2 fruit fly cellular contexts compared by ENCODE assay signal in genomic region chrX:8437285-8438110, dm6.
TF ChIP-seq lines count a peak whose summit lies in the region.

Gene Miga (minus strand): TSS chrX:8437820.

TF ChIP-seq in whole organism, embryonic, 481 proteins besides CTCF, POLR2A, EP300 and RAD21 (continued from another document):
- peak; percentile 23 for TF ChIP-seq CG8924 (tag; optimal IDR thresholded peaks at IDR 0.05; lab: Kevin White, UChicago)
- TF ChIP-seq chn (GFP tag; optimal IDR thresholded peaks at IDR 0.05; lab: Kevin White, UChicago): no peak
- peak; percentile 72 for TF ChIP-seq pros (GFP tag; optimal IDR thresholded peaks at IDR 0.05; lab: Kevin White, UChicago)
- no peak for TF ChIP-seq CG18011 (GFP tag; optimal IDR thresholded peaks at IDR 0.05; lab: Kevin White, UChicago)
- TF ChIP-seq crol (GFP tag; IDR thresholded peaks at IDR 0.05; lab: Robert Waterston, UW): peak; percentile 68
- no peak for TF ChIP-seq CG13296 (GFP tag; optimal IDR thresholded peaks at IDR 0.05; lab: Kevin White, UChicago)
- no peak for TF ChIP-seq Dp (GFP tag; optimal IDR thresholded peaks at IDR 0.05; lab: Kevin White, UChicago)
- peak; percentile 32; the same call in 1 of the 3 replicates for TF ChIP-seq Opbp (GFP tag; IDR thresholded peaks at IDR 0.05; lab: Robert Waterston, UW; ENCODE audit: partially characterized antibody)
- TF ChIP-seq kni (GFP tag; optimal IDR thresholded peaks at IDR 0.05; lab: Kevin White, UChicago): peak; percentile 60
- TF ChIP-seq crp (GFP tag; optimal IDR thresholded peaks at IDR 0.05; lab: Kevin White, UChicago): no peak
- no peak for TF ChIP-seq CG9797 (GFP tag; optimal IDR thresholded peaks at IDR 0.05; lab: Kevin White, UChicago)
- TF ChIP-seq CG4282 (GFP tag; optimal IDR thresholded peaks at IDR 0.05; lab: Kevin White, UChicago): no peak
- TF ChIP-seq CG6175 (GFP tag; IDR thresholded peaks at IDR 0.05; lab: Robert Waterston, UW): no peak
- TF ChIP-seq nau (GFP tag; optimal IDR thresholded peaks at IDR 0.05; lab: Kevin White, UChicago): no peak
- no peak for TF ChIP-seq CG11398 (GFP tag; optimal IDR thresholded peaks at IDR 0.05; lab: Kevin White, UChicago)
- no peak for TF ChIP-seq CG10654 (GFP tag; optimal IDR thresholded peaks at IDR 0.05; lab: Kevin White, UChicago)
- peak; percentile 30 for TF ChIP-seq CG1832 (GFP tag; optimal IDR thresholded peaks at IDR 0.05; lab: Kevin White, UChicago)
- TF ChIP-seq Max (GFP tag; optimal IDR thresholded peaks at IDR 0.05; lab: Kevin White, UChicago): no peak
- no peak for TF ChIP-seq gsb (GFP tag; IDR thresholded peaks at IDR 0.05; lab: Robert Waterston, UW)
- TF ChIP-seq CG12071 (GFP tag; optimal IDR thresholded peaks at IDR 0.05; lab: Kevin White, UChicago): no peak
- TF ChIP-seq Kr (GFP tag; optimal IDR thresholded peaks at IDR 0.05; lab: Kevin White, UChicago): peak; percentile 18
- TF ChIP-seq oc (tag; optimal IDR thresholded peaks at IDR 0.05; lab: Kevin White, UChicago): peak; percentile 46
- peak; percentile 84 for TF ChIP-seq zen (tag; optimal IDR thresholded peaks at IDR 0.05; lab: Kevin White, UChicago)
- no peak for TF ChIP-seq GATAe (GFP tag; conservative IDR thresholded peaks at IDR 0.05; lab: Robert Waterston, UW)
- no peak for TF ChIP-seq dmrt99B (tag; optimal IDR thresholded peaks at IDR 0.05; lab: Kevin White, UChicago)
- peak in 1 of 2 experiments; percentile 55 for TF ChIP-seq tll (GFP tag; optimal IDR thresholded peaks at IDR 0.05; lab: Kevin White, UChicago)
- TF ChIP-seq Atf6 (GFP tag; IDR thresholded peaks at IDR 0.05; lab: Robert Waterston, UW): no peak
- TF ChIP-seq BtbVII (GFP tag; optimal IDR thresholded peaks at IDR 0.05; lab: Kevin White, UChicago): no peak
- peak; percentile 33 for TF ChIP-seq gsb-n (tag; optimal IDR thresholded peaks at IDR 0.05; lab: Kevin White, UChicago)
- TF ChIP-seq Med (GFP tag; lab: Kevin White, UChicago): peak; percentile 58
- TF ChIP-seq CG15479 (GFP tag; optimal IDR thresholded peaks at IDR 0.05; lab: Kevin White, UChicago): peak; percentile 90
- TF ChIP-seq CG7786 (GFP tag; optimal IDR thresholded peaks at IDR 0.05; lab: Kevin White, UChicago): no peak
- peak; percentile 42; the same call in 1 of the 2 replicates for TF ChIP-seq rib (GFP tag; IDR thresholded peaks at IDR 0.05; lab: Robert Waterston, UW)
- TF ChIP-seq gcm (GFP tag; optimal IDR thresholded peaks at IDR 0.05; lab: Kevin White, UChicago): peak; percentile 47
- TF ChIP-seq Blimp-1 (GFP tag; optimal IDR thresholded peaks at IDR 0.05; lab: Kevin White, UChicago): peak; percentile 91
- no peak for TF ChIP-seq sim (GFP tag; IDR thresholded peaks at IDR 0.05; lab: Robert Waterston, UW)
- TF ChIP-seq CG33213 (GFP tag; optimal IDR thresholded peaks at IDR 0.05; lab: Kevin White, UChicago): no peak
- no peak for TF ChIP-seq jumu (GFP tag; optimal IDR thresholded peaks at IDR 0.05; lab: Kevin White, UChicago)
- peak; percentile 21 for TF ChIP-seq D (optimal IDR thresholded peaks at IDR 0.05; lab: Kevin White, UChicago)
- no peak for TF ChIP-seq D (GFP tag; optimal IDR thresholded peaks at IDR 0.05; lab: Kevin White, UChicago)
- no peak for TF ChIP-seq tgo (GFP tag; IDR thresholded peaks at IDR 0.05; lab: Robert Waterston, UW)
- no peak for TF ChIP-seq Sox102F (GFP tag; optimal IDR thresholded peaks at IDR 0.05; lab: Kevin White, UChicago)
- TF ChIP-seq otp (GFP tag; IDR thresholded peaks at IDR 0.05; lab: Robert Waterston, UW): 0 out of 3 replicates have a peak, but pooled peaks have one; percentile 5
- TF ChIP-seq CG17328 (GFP tag; IDR thresholded peaks at IDR 0.05; lab: Robert Waterston, UW): no peak
- no peak for TF ChIP-seq CG14014 (GFP tag; IDR thresholded peaks at IDR 0.05; lab: Robert Waterston, UW)
- TF ChIP-seq cg (GFP tag; optimal IDR thresholded peaks at IDR 0.05; lab: Kevin White, UChicago): peak; percentile 75
- peak in 1 of 2 experiments; percentile 12 for TF ChIP-seq Eip74EF (GFP tag; optimal IDR thresholded peaks at IDR 0.05; lab: Kevin White, UChicago)
- no peak for TF ChIP-seq CG16863 (GFP tag; optimal IDR thresholded peaks at IDR 0.05; lab: Kevin White, UChicago)
- TF ChIP-seq CG12236 (GFP tag; optimal IDR thresholded peaks at IDR 0.05; lab: Kevin White, UChicago): no peak
- TF ChIP-seq CG4404 (GFP tag; IDR thresholded peaks at IDR 0.05; lab: Robert Waterston, UW): no peak
- TF ChIP-seq onecut (GFP tag; IDR thresholded peaks at IDR 0.05; lab: Robert Waterston, UW): no peak
- no peak for TF ChIP-seq gce (GFP tag; IDR thresholded peaks at IDR 0.05; lab: Robert Waterston, UW)
- TF ChIP-seq nerfin-1 (tag; optimal IDR thresholded peaks at IDR 0.05; lab: Kevin White, UChicago): no peak
- TF ChIP-seq so (GFP tag; IDR thresholded peaks at IDR 0.05; lab: Robert Waterston, UW): no peak
- no peak for TF ChIP-seq pan (optimal IDR thresholded peaks at IDR 0.05; lab: Kevin White, UChicago)
- no peak for TF ChIP-seq pan (GFP tag; optimal IDR thresholded peaks at IDR 0.05 in 1 of 2, IDR thresholded peaks at IDR 0.05 in 1 of 2)
- peak in 1 of 3 experiments; percentile 53 for TF ChIP-seq Stat92E (GFP tag; optimal IDR thresholded peaks at IDR 0.05; lab: Kevin White, UChicago)
- no peak for TF ChIP-seq NfI (GFP tag; optimal IDR thresholded peaks at IDR 0.05; lab: Kevin White, UChicago)
- peak; percentile 80 for TF ChIP-seq psq (GFP tag; optimal IDR thresholded peaks at IDR 0.05; lab: Kevin White, UChicago)
- peak; percentile 19 for TF ChIP-seq sqz (GFP tag; optimal IDR thresholded peaks at IDR 0.05; lab: Kevin White, UChicago)
- peak; percentile 51 for TF ChIP-seq sd (tag; optimal IDR thresholded peaks at IDR 0.05; lab: Kevin White, UChicago)
- TF ChIP-seq chinmo (GFP tag; IDR thresholded peaks at IDR 0.05; lab: Robert Waterston, UW; ENCODE audit: partially characterized antibody): peak; percentile 85; the same call in 1 of the 4 replicates
- no peak for TF ChIP-seq B-H1 (GFP tag; IDR thresholded peaks at IDR 0.05; lab: Robert Waterston, UW)
TF ChIP-seq in whole organism, embryonic: peak in this region for 31.

TF ChIP-seq in whole organism, prepupa, 60 proteins besides CTCF, POLR2A, EP300 and RAD21 (continued from another document):
- TF ChIP-seq Sox102F (GFP tag; optimal IDR thresholded peaks at IDR 0.05; lab: Kevin White, UChicago) (peak; percentile 8), pdm3 (GFP tag; optimal IDR thresholded peaks at IDR 0.05; lab: Kevin White, UChicago) (no peak), CG6276 (GFP tag; optimal IDR thresholded peaks at IDR 0.05; lab: Kevin White, UChicago) (peak; percentile 47), net (GFP tag; optimal IDR thresholded peaks at IDR 0.05; lab: Kevin White, UChicago) (no peak), Hr39 (GFP tag; optimal IDR thresholded peaks at IDR 0.05; lab: Kevin White, UChicago) (no peak), svp (GFP tag; lab: Kevin White, UChicago) (peak; percentile 75), Blimp-1 (GFP tag; optimal IDR thresholded peaks at IDR 0.05; lab: Kevin White, UChicago) (peak; percentile 90), ss (GFP tag; optimal IDR thresholded peaks at IDR 0.05; lab: Kevin White, UChicago) (peak; percentile 67 to 77), esn (GFP tag; optimal IDR thresholded peaks at IDR 0.05; lab: Kevin White, UChicago) (no peak), CG10631 (GFP tag; optimal IDR thresholded peaks at IDR 0.05; lab: Kevin White, UChicago) (no peak), vri (GFP tag; optimal IDR thresholded peaks at IDR 0.05; lab: Kevin White, UChicago) (no peak), CG4318 (GFP tag; optimal IDR thresholded peaks at IDR 0.05; lab: Kevin White, UChicago) (no peak), Met (GFP tag; optimal IDR thresholded peaks at IDR 0.05; lab: Kevin White, UChicago) (no peak), Eip78C (GFP tag; lab: Kevin White, UChicago) (peak; percentile 84), CG11294 (GFP tag; IDR thresholded peaks at IDR 0.05; lab: Robert Waterston, UW) (no peak), CG34406 (GFP tag; optimal IDR thresholded peaks at IDR 0.05; lab: Kevin White, UChicago) (no peak), Ets21C (GFP tag; optimal IDR thresholded peaks at IDR 0.05; lab: Kevin White, UChicago) (no peak), cyc (GFP tag; optimal IDR thresholded peaks at IDR 0.05; lab: Kevin White, UChicago) (no peak), CG3032 (tag; optimal IDR thresholded peaks at IDR 0.05; lab: Kevin White, UChicago) (peak; percentile 8), Sox14 (GFP tag; optimal IDR thresholded peaks at IDR 0.05; lab: Kevin White, UChicago) (no peak), CG11902 (GFP tag; optimal IDR thresholded peaks at IDR 0.05; lab: Kevin White, UChicago) (no peak), CG1621 (tag; optimal IDR thresholded peaks at IDR 0.05; lab: Kevin White, UChicago) (peak; percentile 44), CG3919 (GFP tag; optimal IDR thresholded peaks at IDR 0.05; lab: Kevin White, UChicago) (no peak), CG32006 (GFP tag; optimal IDR thresholded peaks at IDR 0.05; lab: Kevin White, UChicago) (peak; percentile 22), Lpt (GFP tag; optimal IDR thresholded peaks at IDR 0.05; lab: Kevin White, UChicago) (peak; percentile 63), CG6854 (GFP tag; optimal IDR thresholded peaks at IDR 0.05; lab: Kevin White, UChicago) (peak; percentile 54), Ets96B (tag; optimal IDR thresholded peaks at IDR 0.05; lab: Kevin White, UChicago) (peak; percentile 12), CG8632 (GFP tag; optimal IDR thresholded peaks at IDR 0.05; lab: Kevin White, UChicago) (no peak), CG15336 (GFP tag; IDR thresholded peaks at IDR 0.05; lab: Robert Waterston, UW) (peak; percentile 33; the same call in 1 of the 2 replicates), CG16779 (tag; optimal IDR thresholded peaks at IDR 0.05; lab: Kevin White, UChicago) (peak; percentile 27), dsx (GFP tag; optimal IDR thresholded peaks at IDR 0.05; lab: Kevin White, UChicago; ENCODE audit: poor library complexity, severe bottlenecking) (peak; percentile 56), Eip93F (GFP tag; optimal IDR thresholded peaks at IDR 0.05; lab: Kevin White, UChicago) (no peak), fd59A (GFP tag; optimal IDR thresholded peaks at IDR 0.05; lab: Kevin White, UChicago) (no peak), Gug (GFP tag; IDR thresholded peaks at IDR 0.05; lab: Robert Waterston, UW) (no peak), topi (GFP tag; optimal IDR thresholded peaks at IDR 0.05; lab: Kevin White, UChicago) (no peak), CG8319 (GFP tag; optimal IDR thresholded peaks at IDR 0.05; lab: Kevin White, UChicago) (no peak), fkh (GFP tag; optimal IDR thresholded peaks at IDR 0.05; lab: Kevin White, UChicago) (peak; percentile 33), CG9139 (GFP tag; optimal IDR thresholded peaks at IDR 0.05; lab: Kevin White, UChicago) (peak; percentile 35), dac (GFP tag; optimal IDR thresholded peaks at IDR 0.05; lab: Kevin White, UChicago) (no peak)
TF ChIP-seq in whole organism, prepupa: peak in this region for 22.
